2 fruit fly cellular contexts compared by ENCODE assay signal in the genomic region with DNA sequence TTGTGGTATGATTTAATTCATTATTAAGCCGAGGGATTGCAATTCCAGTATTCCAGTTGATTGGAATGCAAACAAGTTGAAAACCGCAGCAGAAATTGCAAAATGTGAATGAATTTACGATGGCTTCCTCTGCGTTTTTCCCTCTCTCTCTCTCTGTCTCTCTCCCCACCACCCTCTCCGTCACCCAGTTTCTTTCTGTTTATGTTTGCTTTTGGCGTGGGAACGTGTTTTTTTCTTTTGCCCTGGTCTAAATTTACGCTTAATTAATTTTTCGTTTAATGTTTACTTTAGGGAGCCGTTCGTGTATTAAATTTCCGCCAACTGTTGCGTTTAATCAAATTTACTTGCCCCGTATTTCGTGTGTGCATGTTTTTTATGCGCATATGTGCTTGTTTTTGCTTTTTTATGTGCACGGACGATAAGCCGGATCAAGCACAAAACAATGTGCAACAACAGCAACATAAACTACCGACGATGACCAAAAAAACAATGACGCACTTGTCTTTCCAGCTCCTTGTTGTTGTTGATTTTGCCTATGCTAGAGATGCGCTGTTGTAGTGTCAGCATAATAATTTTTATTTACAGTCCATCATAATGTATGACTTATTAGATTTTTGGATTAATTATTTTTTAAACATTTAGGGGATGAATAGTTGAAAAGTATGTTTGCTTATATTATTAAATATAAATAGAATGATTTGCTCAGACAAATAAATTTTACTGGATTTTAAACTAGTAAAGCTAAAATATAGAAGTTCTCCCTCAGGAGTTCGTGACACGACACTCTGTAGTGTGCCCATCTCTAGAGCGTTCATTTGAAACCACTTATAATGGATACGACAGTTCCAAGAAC.
A peak's percentile ranks its signal among the peaks of the same experiment; 100 is the strongest.
TF ChIP-seq lines count a peak whose summit lies in the region.

No protein-coding gene starts in this region.

TF ChIP-seq in whole organism, embryonic, 481 proteins besides CTCF, POLR2A, EP300 and RAD21 (continued from another document and continues in another):
- peak in 1 of 2 experiments; percentile 62 for TF ChIP-seq Eip74EF (GFP tag; optimal IDR thresholded peaks at IDR 0.05; lab: Kevin White, UChicago)
- TF ChIP-seq Hmx (GFP tag; optimal IDR thresholded peaks at IDR 0.05; lab: Kevin White, UChicago), result no peak
- TF ChIP-seq CG10565 (GFP tag; optimal IDR thresholded peaks at IDR 0.05; lab: Kevin White, UChicago), result no peak
- no peak for TF ChIP-seq CG17829 (tag; optimal IDR thresholded peaks at IDR 0.05; lab: Kevin White, UChicago)
- TF ChIP-seq CG31365 (tag; optimal IDR thresholded peaks at IDR 0.05; lab: Kevin White, UChicago), result no peak
- peak; percentile 66 for TF ChIP-seq CG15601 (tag; optimal IDR thresholded peaks at IDR 0.05; lab: Kevin White, UChicago)
- TF ChIP-seq CG12104 (GFP tag; optimal IDR thresholded peaks at IDR 0.05; lab: Kevin White, UChicago), result peak; percentile 82
- TF ChIP-seq Dek (tag; optimal IDR thresholded peaks at IDR 0.05; lab: Kevin White, UChicago), result peak; percentile 69
- peak; percentile 82 for TF ChIP-seq CG11504 (tag; optimal IDR thresholded peaks at IDR 0.05; lab: Kevin White, UChicago)
- TF ChIP-seq Rx (GFP tag; IDR thresholded peaks at IDR 0.05; lab: Robert Waterston, UW), result no peak
- TF ChIP-seq CG4730 (GFP tag; IDR thresholded peaks at IDR 0.05; lab: Robert Waterston, UW), result no peak
- TF ChIP-seq exex (tag; optimal IDR thresholded peaks at IDR 0.05; lab: Kevin White, UChicago), result peak; percentile 54
- no peak for TF ChIP-seq CG11398 (GFP tag; optimal IDR thresholded peaks at IDR 0.05; lab: Kevin White, UChicago)
- no peak for TF ChIP-seq bigmax (GFP tag; optimal IDR thresholded peaks at IDR 0.05; lab: Kevin White, UChicago)
- peak; percentile 56; the same call in 1 of the 2 replicates for TF ChIP-seq sna (GFP tag; IDR thresholded peaks at IDR 0.05; lab: Robert Waterston, UW; ENCODE audit: partially characterized antibody)
- peak; percentile 59 for TF ChIP-seq BtbVII (GFP tag; optimal IDR thresholded peaks at IDR 0.05; lab: Kevin White, UChicago)
- TF ChIP-seq CG7987 (GFP tag; optimal IDR thresholded peaks at IDR 0.05; lab: Kevin White, UChicago), result no peak
- no peak for TF ChIP-seq gt (GFP tag; IDR thresholded peaks at IDR 0.05; lab: Robert Waterston, UW)
- TF ChIP-seq ab (GFP tag; optimal IDR thresholded peaks at IDR 0.05; lab: Kevin White, UChicago), result no peak
- TF ChIP-seq ac (GFP tag; optimal IDR thresholded peaks at IDR 0.05; lab: Kevin White, UChicago), result no peak
- TF ChIP-seq CG7963 (GFP tag; IDR thresholded peaks at IDR 0.05; lab: Robert Waterston, UW; ENCODE audit: partially characterized antibody), result 0 out of 3 replicates have a peak, but pooled peaks have one; percentile 41
- no peak for TF ChIP-seq Sin3A (optimal IDR thresholded peaks at IDR 0.05; lab: Kevin White, UChicago)
- TF ChIP-seq CG7839 (tag; optimal IDR thresholded peaks at IDR 0.05; lab: Kevin White, UChicago), result peak; percentile 80
- peak; percentile 39 for TF ChIP-seq CG7271 (tag; optimal IDR thresholded peaks at IDR 0.05; lab: Kevin White, UChicago)
- TF ChIP-seq MBD-R2 (GFP tag; IDR thresholded peaks at IDR 0.05; lab: Robert Waterston, UW), result peak; percentile 33; the same call in 1 of the 2 replicates
- peak; percentile 64 for TF ChIP-seq sob (GFP tag; IDR thresholded peaks at IDR 0.05; lab: Robert Waterston, UW)
- peak in 1 of 3 experiments; percentile 99 for TF ChIP-seq Stat92E (GFP tag; optimal IDR thresholded peaks at IDR 0.05; lab: Kevin White, UChicago)
- TF ChIP-seq CG12071 (GFP tag; optimal IDR thresholded peaks at IDR 0.05; lab: Kevin White, UChicago), result no peak
- peak; percentile 89 for TF ChIP-seq CG2129 (GFP tag; IDR thresholded peaks at IDR 0.05; lab: Robert Waterston, UW; ENCODE audit: partially characterized antibody)
- TF ChIP-seq schlank (tag; optimal IDR thresholded peaks at IDR 0.05; lab: Kevin White, UChicago), result peak; percentile 22
- peak; percentile 32 for TF ChIP-seq psq (GFP tag; optimal IDR thresholded peaks at IDR 0.05; lab: Kevin White, UChicago)
- TF ChIP-seq chm (GFP tag; IDR thresholded peaks at IDR 0.05; lab: Robert Waterston, UW), result 0 out of 2 replicates have a peak, but pooled peaks have one; percentile 7
- TF ChIP-seq Dip3 (GFP tag; optimal IDR thresholded peaks at IDR 0.05; lab: Kevin White, UChicago), result no peak
- peak; percentile 71 for TF ChIP-seq fd3F (GFP tag; optimal IDR thresholded peaks at IDR 0.05; lab: Kevin White, UChicago)
- TF ChIP-seq CG8478 (optimal IDR thresholded peaks at IDR 0.05; lab: Kevin White, UChicago), result no peak
- TF ChIP-seq stc (GFP tag; IDR thresholded peaks at IDR 0.05; lab: Robert Waterston, UW), result 0 out of 2 replicates have a peak, but pooled peaks have one; percentile 10
- peak; percentile 63 for TF ChIP-seq oc (tag; optimal IDR thresholded peaks at IDR 0.05; lab: Kevin White, UChicago)
- TF ChIP-seq hb (GFP tag; IDR thresholded peaks at IDR 0.05; lab: Robert Waterston, UW; ENCODE audit: partially characterized antibody), result no peak
- TF ChIP-seq CG31388 (GFP tag; optimal IDR thresholded peaks at IDR 0.05; lab: Kevin White, UChicago), result peak; percentile 45
- TF ChIP-seq Trl (optimal IDR thresholded peaks at IDR 0.05; lab: Kevin White, UChicago), result peak in 1 of 2 experiments; percentile 68
- no peak for TF ChIP-seq Trl (GFP tag; optimal IDR thresholded peaks at IDR 0.05; lab: Kevin White, UChicago)
- TF ChIP-seq otp (GFP tag; IDR thresholded peaks at IDR 0.05; lab: Robert Waterston, UW), result 0 out of 3 replicates have a peak, but pooled peaks have one; percentile 22
- no peak for TF ChIP-seq fd64A (GFP tag; optimal IDR thresholded peaks at IDR 0.05; lab: Kevin White, UChicago)
- peak; percentile 74 for TF ChIP-seq CG18619 (GFP tag; optimal IDR thresholded peaks at IDR 0.05; lab: Kevin White, UChicago)
- no peak for TF ChIP-seq crp (GFP tag; optimal IDR thresholded peaks at IDR 0.05; lab: Kevin White, UChicago)
- TF ChIP-seq CG13424 (tag; optimal IDR thresholded peaks at IDR 0.05; lab: Kevin White, UChicago), result peak; percentile 88
- TF ChIP-seq Kr (GFP tag; optimal IDR thresholded peaks at IDR 0.05; lab: Kevin White, UChicago), result no peak
- TF ChIP-seq Sry-δ (GFP tag; optimal IDR thresholded peaks at IDR 0.05; lab: Kevin White, UChicago), result peak; percentile 61
- peak; percentile 40; the same call in 1 of the 2 replicates for TF ChIP-seq CG10959 (GFP tag; IDR thresholded peaks at IDR 0.05; lab: Robert Waterston, UW)
- peak; percentile 54; the same call in 1 of the 2 replicates for TF ChIP-seq Rfx (GFP tag; IDR thresholded peaks at IDR 0.05; lab: Robert Waterston, UW)
- TF ChIP-seq Aef1 (GFP tag; IDR thresholded peaks at IDR 0.05; lab: Robert Waterston, UW), result peak; percentile 76
- TF ChIP-seq eve (GFP tag; optimal IDR thresholded peaks at IDR 0.05; lab: Kevin White, UChicago), result no peak
- TF ChIP-seq CG2120 (GFP tag; optimal IDR thresholded peaks at IDR 0.05; lab: Kevin White, UChicago), result peak; percentile 73
- TF ChIP-seq nmo (GFP tag; optimal IDR thresholded peaks at IDR 0.05; lab: Kevin White, UChicago), result peak; percentile 84
- TF ChIP-seq CoRest (tag; optimal IDR thresholded peaks at IDR 0.05; lab: Kevin White, UChicago), result peak; percentile 86
- TF ChIP-seq CG10654 (GFP tag; optimal IDR thresholded peaks at IDR 0.05; lab: Kevin White, UChicago), result peak; percentile 24
- TF ChIP-seq CG7745 (tag; optimal IDR thresholded peaks at IDR 0.05; lab: Kevin White, UChicago), result peak; percentile 85
- no peak for TF ChIP-seq CHES-1-like (GFP tag; optimal IDR thresholded peaks at IDR 0.05; lab: Kevin White, UChicago)

TF ChIP-seq in whole organism, prepupa, 60 proteins besides CTCF, POLR2A, EP300 and RAD21 (continued from another document):
- TF ChIP-seq salr (GFP tag; optimal IDR thresholded peaks at IDR 0.05; lab: Kevin White, UChicago) (peak in 1 of 2 experiments; percentile 72), svp (GFP tag; lab: Kevin White, UChicago) (peak; percentile 49), Eip93F (GFP tag; optimal IDR thresholded peaks at IDR 0.05; lab: Kevin White, UChicago) (no peak), CG9139 (GFP tag; optimal IDR thresholded peaks at IDR 0.05; lab: Kevin White, UChicago) (peak; percentile 5), Sox15 (GFP tag; optimal IDR thresholded peaks at IDR 0.05; lab: Kevin White, UChicago) (no peak), CG10631 (GFP tag; optimal IDR thresholded peaks at IDR 0.05; lab: Kevin White, UChicago) (peak; percentile 60), CG6163 (GFP tag; IDR thresholded peaks at IDR 0.05; lab: Robert Waterston, UW) (no peak), dsx (GFP tag; optimal IDR thresholded peaks at IDR 0.05; lab: Kevin White, UChicago; ENCODE audit: poor library complexity, severe bottlenecking) (peak; percentile 45), Smox (GFP tag; optimal IDR thresholded peaks at IDR 0.05; lab: Kevin White, UChicago) (peak; percentile 7), CG6792 (GFP tag; optimal IDR thresholded peaks at IDR 0.05; lab: Kevin White, UChicago) (no peak), Hr38 (GFP tag; optimal IDR thresholded peaks at IDR 0.05; lab: Kevin White, UChicago) (no peak), Ets96B (tag; optimal IDR thresholded peaks at IDR 0.05; lab: Kevin White, UChicago) (no peak), Hr4 (GFP tag; optimal IDR thresholded peaks at IDR 0.05; lab: Kevin White, UChicago) (peak; percentile 56)
